Worm (Caenorhabditis elegans): Measurements from ENCODE around the gene nspg-11.

Gene nspg-11

DNA sequence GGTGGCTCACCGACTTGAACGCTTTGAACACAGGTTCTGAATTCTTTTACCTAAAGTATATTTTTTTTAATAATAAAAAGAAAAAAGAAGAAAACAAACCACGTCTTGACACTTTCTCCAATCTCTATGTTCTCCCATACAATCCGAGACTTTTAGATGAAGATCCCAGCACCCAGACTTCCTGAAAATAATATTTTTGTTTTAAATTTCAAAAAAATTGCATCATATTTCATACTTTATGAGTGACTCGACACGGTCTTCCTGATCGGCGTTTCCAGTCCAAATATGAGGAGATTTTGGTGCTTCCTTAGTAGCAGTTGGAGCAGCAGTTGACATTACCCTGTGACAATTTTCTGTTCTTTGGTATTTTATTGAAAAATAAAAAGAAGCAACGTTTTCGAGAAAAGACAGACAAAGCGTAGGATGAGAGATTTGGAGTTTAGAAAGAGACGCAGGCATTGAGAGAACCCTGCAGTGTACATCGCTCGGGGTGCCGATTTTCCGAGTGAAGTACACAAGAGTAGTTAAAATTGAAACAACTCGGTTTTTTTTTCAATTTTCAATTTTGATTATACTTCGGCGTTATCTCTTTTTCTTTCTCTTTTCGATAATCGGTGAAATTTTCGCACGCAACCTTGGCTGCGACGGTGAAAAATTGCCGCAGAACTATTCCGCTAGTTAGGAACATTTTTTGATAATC, 11.8 kb upstream of the nspg-11 start, which contains the start of the genes coa-4 and T20D3.14 (continued):
- TF ChIP-seq zim-3 (tag; optimal IDR thresholded peaks at IDR 0.05) (no peak), madf-8 (GFP tag; conservative IDR thresholded peaks at IDR 0.05) (no peak), nhr-90 (tag; optimal IDR thresholded peaks at IDR 0.05) (no peak), Y67H2A.10 (GFP tag; conservative IDR thresholded peaks at IDR 0.05) (no peak), ceh-27 (GFP tag; optimal IDR thresholded peaks at IDR 0.05) (no peak), hmg-20 (GFP tag; IDR thresholded peaks at IDR 0.05) (no peak), hmg-1.2 (GFP tag; IDR thresholded peaks at IDR 0.05) (peak; percentile 75), tlf-1 (GFP tag; optimal IDR thresholded peaks at IDR 0.05) (no peak), ceh-40 (GFP tag; IDR thresholded peaks at IDR 0.05) (0 out of 2 replicates have a peak, but pooled peaks have one; percentile 13), nhr-80 (tag; optimal IDR thresholded peaks at IDR 0.05) (peak; percentile 71), ztf-25 (GFP tag; IDR thresholded peaks at IDR 0.05) (no peak), cebp-1 (GFP tag; IDR thresholded peaks at IDR 0.05) (no peak), cebp-1 (tag; optimal IDR thresholded peaks at IDR 0.05) (no peak), sea-2 (GFP tag; IDR thresholded peaks at IDR 0.05) (no peak), sdz-38 (tag; optimal IDR thresholded peaks at IDR 0.05) (no peak), him-1 (tag; optimal IDR thresholded peaks at IDR 0.05) (no peak), nhr-179 (tag; optimal IDR thresholded peaks at IDR 0.05) (no peak), nhr-27 (tag; optimal IDR thresholded peaks at IDR 0.05) (no peak), Y56A3A.18 (GFP tag; IDR thresholded peaks at IDR 0.05) (no peak), ccch-3 (GFP tag; optimal IDR thresholded peaks at IDR 0.05) (no peak), ZK185.1 (tag; optimal IDR thresholded peaks at IDR 0.05; ENCODE audit: poor library complexity, severe bottlenecking) (peak; percentile 53), Y95B8A.8 (GFP tag; IDR thresholded peaks at IDR 0.05) (no peak), F39B2.1 (GFP tag; IDR thresholded peaks at IDR 0.05) (no peak), mcd-1 (GFP tag; IDR thresholded peaks at IDR 0.05) (peak; percentile 42; the same call in 1 of the 2 replicates), F33H1.4 (GFP tag; IDR thresholded peaks at IDR 0.05) (no peak)

DNA sequence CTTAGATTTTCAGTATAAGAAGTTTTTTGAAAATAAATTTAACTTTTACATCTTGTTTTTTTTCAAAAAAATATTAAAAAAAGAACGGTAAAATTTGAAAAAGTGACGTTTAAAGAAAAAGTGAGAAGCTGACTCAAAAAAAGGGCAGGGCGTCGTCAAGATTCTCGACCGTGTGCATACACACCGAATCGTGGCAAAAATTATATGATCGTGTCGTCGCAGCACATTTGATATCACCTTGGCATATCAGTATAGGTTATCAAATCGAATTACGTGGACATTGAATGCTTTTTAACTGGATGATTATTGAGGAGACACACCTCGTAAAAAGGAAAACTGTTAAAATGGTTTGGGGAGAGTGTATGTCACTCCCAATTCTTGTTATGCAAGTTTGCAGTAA, 9.1 kb upstream of the nspg-11 start:
- TF ChIP-seq F57C9.4 (tag; optimal IDR thresholded peaks at IDR 0.05) (no peak), tbp1 (GFP tag; optimal IDR thresholded peaks at IDR 0.05) (no peak), D2030.7 (GFP tag; IDR thresholded peaks at IDR 0.05) (no peak), sptf-2 (GFP tag; optimal IDR thresholded peaks at IDR 0.05) (no peak), mes-4 (tag; optimal IDR thresholded peaks at IDR 0.05) (no peak), hlh-12 (tag; optimal IDR thresholded peaks at IDR 0.05) (no peak), sea-2 (GFP tag; IDR thresholded peaks at IDR 0.05) (no peak), lin-54 (GFP tag; optimal IDR thresholded peaks at IDR 0.05) (no peak), lin-35 (GFP tag; optimal IDR thresholded peaks at IDR 0.05) (no peak), rcor-1 (GFP tag; IDR thresholded peaks at IDR 0.05) (no peak), die-1 (tag; optimal IDR thresholded peaks at IDR 0.05) (no peak), attf-5 (GFP tag; optimal IDR thresholded peaks at IDR 0.05) (peak; percentile 49), ets-4 (GFP tag; optimal IDR thresholded peaks at IDR 0.05) (no peak), egl-44 (GFP tag; IDR thresholded peaks at IDR 0.05) (no peak), lir-1 (GFP tag; conservative IDR thresholded peaks at IDR 0.05) (no peak), F49E8.2 (tag; optimal IDR thresholded peaks at IDR 0.05; ENCODE audit: insufficient read depth) (no peak), snpc-4 (GFP tag; optimal IDR thresholded peaks at IDR 0.05) (no peak), snpc-4 (tag; optimal IDR thresholded peaks at IDR 0.05) (peak in 1 of 4 experiments; percentile 36), F23B12.7 (tag; optimal IDR thresholded peaks at IDR 0.05; ENCODE audit: insufficient read depth) (no peak), nhr-80 (tag; optimal IDR thresholded peaks at IDR 0.05) (peak; percentile 96), xnd-1 (tag; optimal IDR thresholded peaks at IDR 0.05) (no peak), hmg-1.2 (GFP tag; IDR thresholded peaks at IDR 0.05) (no peak), zfh-2 (GFP tag; conservative IDR thresholded peaks at IDR 0.05) (no peak), hrde-1 (tag; optimal IDR thresholded peaks at IDR 0.05; ENCODE audit: borderline replicate concordance) (peak; percentile 54), dox-1 (GFP tag; IDR thresholded peaks at IDR 0.05) (peak; percentile 76), let-607 (tag; optimal IDR thresholded peaks at IDR 0.05) (peak; percentile 82 to 93)

All from whole organism, young adult.